Fruit fly (Drosophila melanogaster) whole organism, wandering third instar larva: ENCODE measurements around the gene CG3348.
A peak's percentile ranks its signal among the peaks of the same experiment; 100 is the strongest.

Experiments used
- Abd-B ChIP-seq: fragments of >200 bp; optimal IDR thresholded peaks from 2 replicates; lab custom pipeline; 2017; ENCODE audit warnings: missing biosample characterization, missing genetic modification characterization
- CG32264 ChIP-seq: fragments of 200-800 bp; sonication (Bioruptor generic); optimal IDR thresholded peaks from 2 replicates; lab custom pipeline; 2016; ENCODE audit warnings: missing biosample characterization, missing genetic modification characterization
- CG9705 ChIP-seq: fragments of 200-800 bp; sonication (Bioruptor generic); optimal IDR thresholded peaks from 2 replicates; lab custom pipeline; 2018; ENCODE audit warnings: missing biosample characterization, mild to moderate bottlenecking, missing genetic modification characterization
- CrebA ChIP-seq: fragments of 200-800 bp; sonication (Bioruptor generic); optimal IDR thresholded peaks from 2 replicates; lab custom pipeline; 2016; ENCODE audit warnings: missing biosample characterization, mild to moderate bottlenecking, missing genetic modification characterization, borderline replicate concordance
- Dfd ChIP-seq: fragments of >200 bp; optimal IDR thresholded peaks from 2 replicates; lab custom pipeline; 2017; ENCODE audit warnings: missing biosample characterization, missing genetic modification characterization
- Dif ChIP-seq: fragments of 200-275, 200-300 bp; sonication (Bioruptor generic); optimal IDR thresholded peaks from 2 replicates; lab custom pipeline; 2018; ENCODE audit warnings: missing biosample characterization, missing genetic modification characterization; ENCODE audit not compliant: partially characterized antibody
- GATAd ChIP-seq: sonication (Bioruptor generic); optimal IDR thresholded peaks from 2 replicates; lab custom pipeline; 2016; ENCODE audit warnings: missing biosample characterization, missing genetic modification characterization
- HLH106 ChIP-seq: fragments of 200-800 bp; optimal IDR thresholded peaks from 3 replicates; lab custom pipeline; 2019; ENCODE audit warnings: missing biosample characterization, mild to moderate bottlenecking, missing genetic modification characterization, moderate library complexity
- Hnf4 ChIP-seq: fragments of 200-800 bp; sonication (Bioruptor generic); optimal IDR thresholded peaks from 2 replicates; lab custom pipeline; 2016; ENCODE audit warnings: missing biosample characterization, mild to moderate bottlenecking, missing genetic modification characterization
- Hr78 ChIP-seq: fragments of >200 bp; optimal IDR thresholded peaks from 2 replicates; lab custom pipeline; 2017; ENCODE audit warnings: missing biosample characterization, missing genetic modification characterization
- Hr83 ChIP-seq: fragments of 200-300 bp; sonication (Bioruptor generic); optimal IDR thresholded peaks from 2 replicates; lab custom pipeline; 2016; ENCODE audit warnings: missing biosample characterization, mild to moderate bottlenecking, missing genetic modification characterization, moderate library complexity; ENCODE audit not compliant: poor library complexity, severe bottlenecking
- Jra ChIP-seq: sonication (Bioruptor generic); optimal IDR thresholded peaks from 2 replicates; lab custom pipeline; 2016; ENCODE audit warnings: missing biosample characterization, missing genetic modification characterization
- Mio ChIP-seq: sonication (Bioruptor generic); optimal IDR thresholded peaks from 2 replicates; lab custom pipeline; 2016; ENCODE audit warnings: missing biosample characterization, missing genetic modification characterization
- Myc ChIP-seq: fragments of >200 bp; optimal IDR thresholded peaks from 2 replicates; lab custom pipeline; 2017
- N ChIP-seq: fragments of >200 bp; optimal IDR thresholded peaks from 2 replicates; lab custom pipeline; 2018; ENCODE audit warnings: missing biosample characterization, missing external identifiers, missing genetic modification characterization
- OdsH ChIP-seq: fragments of 200-800 bp; sonication (Bioruptor generic); optimal IDR thresholded peaks from 2 replicates; lab custom pipeline; 2016; ENCODE audit warnings: missing biosample characterization, mild to moderate bottlenecking, missing genetic modification characterization
- Rel ChIP-seq, 2 experiments: fragments of 200-800 bp; sonication (Bioruptor generic) in 1 of 2; optimal IDR thresholded peaks; 2 replicates in 1 of 2; 3 replicates in 1 of 2; lab custom pipeline; 2016 to 2019; ENCODE audit warnings: mild to moderate bottlenecking in 2 of 2, missing biosample characterization in 2 of 2, missing genetic modification characterization in 2 of 2, moderate library complexity in 1 of 2
- Sp1 ChIP-seq: fragments of 200-800 bp; sonication (Bioruptor generic); optimal IDR thresholded peaks from 3 replicates; lab custom pipeline; 2019; ENCODE audit warnings: missing biosample characterization, mild to moderate bottlenecking, missing genetic modification characterization, moderate library complexity
- Vsx2 ChIP-seq: fragments of 200-300, 225-300 bp; sonication (Bioruptor generic); optimal IDR thresholded peaks from 2 replicates; lab custom pipeline; 2018; ENCODE audit warnings: missing biosample characterization, missing genetic modification characterization; ENCODE audit not compliant: partially characterized antibody
- br ChIP-seq: fragments of 200-800 bp; sonication (Bioruptor generic); optimal IDR thresholded peaks from 2 replicates; lab custom pipeline; 2016; ENCODE audit warnings: missing biosample characterization, missing genetic modification characterization
- brk ChIP-seq: fragments of 200-800 bp; sonication (Bioruptor generic); optimal IDR thresholded peaks from 2 replicates; lab custom pipeline; 2016; ENCODE audit warnings: missing biosample characterization, mild to moderate bottlenecking, missing genetic modification characterization
- dl ChIP-seq, 2 experiments: fragments of 175-275, 200-275 bp in 1 of 2; fragments of 200-275 bp in 1 of 2; sonication (Bioruptor generic); optimal IDR thresholded peaks; lab custom pipeline; 2018; ENCODE audit warnings: mild to moderate bottlenecking in 2 of 2, missing biosample characterization in 2 of 2, missing genetic modification characterization in 2 of 2, moderate library complexity in 2 of 2; ENCODE audit not compliant: partially characterized antibody in 2 of 2, insufficient read depth in 1 of 2
- dmrt93B ChIP-seq: fragments of 200-800 bp; sonication (Bioruptor generic); optimal IDR thresholded peaks from 2 replicates; lab custom pipeline; 2018; ENCODE audit warnings: missing biosample characterization, mild to moderate bottlenecking, missing genetic modification characterization
- dsf ChIP-seq: sonication (Bioruptor generic); optimal IDR thresholded peaks from 2 replicates; lab custom pipeline; 2016; ENCODE audit warnings: missing biosample characterization, missing genetic modification characterization, borderline replicate concordance
- ey ChIP-seq: fragments of 200-800 bp; sonication (Bioruptor generic); optimal IDR thresholded peaks from 2 replicates; lab custom pipeline; 2016; ENCODE audit warnings: missing biosample characterization, missing genetic modification characterization
- foxo ChIP-seq, 2 experiments: fragments of 200-800 bp; sonication (Bioruptor generic); optimal IDR thresholded peaks; 2 replicates in 1 of 2; 3 replicates in 1 of 2; lab custom pipeline; 2016 to 2017; ENCODE audit warnings: missing biosample characterization in 2 of 2, missing genetic modification characterization in 2 of 2
- fru ChIP-seq: fragments of 200-800 bp; sonication (Bioruptor generic); optimal IDR thresholded peaks from 3 replicates; lab custom pipeline; 2016; ENCODE audit warnings: missing biosample characterization, mild to moderate bottlenecking, missing genetic modification characterization
- h ChIP-seq: fragments of 200-800 bp; sonication (Bioruptor generic); optimal IDR thresholded peaks from 3 replicates; lab custom pipeline; 2016; ENCODE audit warnings: missing biosample characterization, mild to moderate bottlenecking, missing genetic modification characterization
- jim ChIP-seq: fragments of 175-275, 200-325 bp; sonication (Bioruptor generic); optimal IDR thresholded peaks from 2 replicates; lab custom pipeline; 2016; ENCODE audit warnings: missing biosample characterization, mild to moderate bottlenecking, missing genetic modification characterization
- lola ChIP-seq: fragments of >200 bp; optimal IDR thresholded peaks from 2 replicates; lab custom pipeline; 2017; ENCODE audit warnings: missing biosample characterization, missing genetic modification characterization
- pan ChIP-seq: fragments of >200 bp; optimal IDR thresholded peaks from 2 replicates; lab custom pipeline; 2017
- psq ChIP-seq: fragments of 200-800 bp; sonication (Bioruptor generic); optimal IDR thresholded peaks from 3 replicates; lab custom pipeline; 2017; ENCODE audit warnings: missing biosample characterization, mild to moderate bottlenecking, missing genetic modification characterization, moderate library complexity
- rgr ChIP-seq: fragments of 200-800 bp; sonication (Bioruptor generic); optimal IDR thresholded peaks from 3 replicates; lab custom pipeline; 2016; ENCODE audit warnings: missing biosample characterization, mild to moderate bottlenecking, missing genetic modification characterization
- sage ChIP-seq: fragments of 200-800 bp; sonication (Bioruptor generic); optimal IDR thresholded peaks from 2 replicates; lab custom pipeline; 2016; ENCODE audit warnings: missing biosample characterization, mild to moderate bottlenecking, missing genetic modification characterization
- sv ChIP-seq: fragments of 200-800 bp; sonication (Bioruptor generic); optimal IDR thresholded peaks from 3 replicates; lab custom pipeline; 2016; ENCODE audit warnings: missing biosample characterization, missing genetic modification characterization
- tai ChIP-seq: sonication (Bioruptor generic); optimal IDR thresholded peaks from 2 replicates; lab custom pipeline; 2016; ENCODE audit warnings: missing biosample characterization, missing genetic modification characterization
- usp ChIP-seq: fragments of >200 bp; optimal IDR thresholded peaks from 2 replicates; lab custom pipeline; 2017; ENCODE audit warnings: missing biosample characterization, missing genetic modification characterization
- woc ChIP-seq: sonication (Bioruptor generic); optimal IDR thresholded peaks from 2 replicates; lab custom pipeline; 2016; ENCODE audit warnings: missing biosample characterization, mild to moderate bottlenecking, missing genetic modification characterization

The CG3348 gene

dm6 chr3R:27281022-27281810, 10.8 kb downstream of the CG3348 start:
- TF ChIP-seq Sp1 (GFP tag; lab: Kevin White, UChicago): peak; percentile 92
- peak; percentile 88 for TF ChIP-seq HLH106 (tag; lab: Kevin White, UChicago)
- TF ChIP-seq sv (GFP tag; lab: Kevin White, UChicago): peak; percentile 73
- peak; percentile 93 for TF ChIP-seq Hnf4 (GFP tag; lab: Kevin White, UChicago)
- peak; percentile 18 for TF ChIP-seq jim (GFP tag; lab: Kevin White, UChicago)
- TF ChIP-seq sage: peak; percentile 88
- TF ChIP-seq Jra (GFP tag; lab: Kevin White, UChicago): peak; percentile 80
- peak; percentile 83 to 98 for TF ChIP-seq foxo (GFP tag; optimal IDR thresholded peaks at IDR 0.05; lab: Kevin White, UChicago)
- peak; percentile 97 for TF ChIP-seq br (GFP tag; lab: Kevin White, UChicago)
- peak; percentile 98 for TF ChIP-seq rgr (GFP tag; lab: Kevin White, UChicago)
- TF ChIP-seq GATAd (GFP tag; lab: Kevin White, UChicago): no peak
- peak; percentile 14 for TF ChIP-seq Abd-B
- peak; percentile 97 for TF ChIP-seq fru (GFP tag; lab: Kevin White, UChicago)
- TF ChIP-seq CG9705 (GFP tag; lab: Kevin White, UChicago): peak; percentile 35
- TF ChIP-seq pan: no peak
- peak; percentile 97 for TF ChIP-seq ey (GFP tag; lab: Kevin White, UChicago)
- TF ChIP-seq Rel (GFP tag; optimal IDR thresholded peaks at IDR 0.05; lab: Kevin White, UChicago): peak; percentile 66
- TF ChIP-seq Rel (tag; optimal IDR thresholded peaks at IDR 0.05; lab: Kevin White, UChicago): peak; percentile 54
- peak; percentile 99 for TF ChIP-seq woc
- TF ChIP-seq Hr78: no peak
- TF ChIP-seq usp: no peak
- TF ChIP-seq dsf (GFP tag; lab: Kevin White, UChicago): peak; percentile 36
- peak; percentile 91 for TF ChIP-seq Mio (GFP tag; lab: Kevin White, UChicago)
- TF ChIP-seq Vsx2 (GFP tag; lab: Kevin White, UChicago): no peak
- TF ChIP-seq Dif (GFP tag; lab: Kevin White, UChicago): peak; percentile 40
- no peak for TF ChIP-seq CrebA (GFP tag; lab: Kevin White, UChicago)
- TF ChIP-seq brk (GFP tag; lab: Kevin White, UChicago): no peak
- peak; percentile 87 for TF ChIP-seq dmrt93B
- TF ChIP-seq Dfd (GFP tag; lab: Kevin White, UChicago): no peak
- peak; percentile 36 for TF ChIP-seq Hr83
- TF ChIP-seq psq: peak; percentile 92
- TF ChIP-seq OdsH (GFP tag; lab: Kevin White, UChicago): peak; percentile 97
- TF ChIP-seq h (GFP tag; lab: Kevin White, UChicago): peak; percentile 97
- no peak for TF ChIP-seq Myc (lab: Kevin White, UChicago)
- no peak for TF ChIP-seq tai (GFP tag; lab: Kevin White, UChicago)
- TF ChIP-seq CG32264 (GFP tag; lab: Kevin White, UChicago): peak; percentile 92
- TF ChIP-seq dl (GFP tag; optimal IDR thresholded peaks at IDR 0.05; lab: Kevin White, UChicago; ENCODE audit: insufficient read depth in 1 of 2, partially characterized antibody in 2 of 2): no peak
- TF ChIP-seq N (GFP tag; lab: Kevin White, UChicago): peak; percentile 47
- no peak for TF ChIP-seq lola (GFP tag; lab: Kevin White, UChicago)

dm6 chr3R:27279478-27279877, 12.5 kb downstream of the CG3348 start:
- TF ChIP-seq OdsH (GFP tag; lab: Kevin White, UChicago): no peak
- no peak for TF ChIP-seq CG9705 (GFP tag; lab: Kevin White, UChicago)
- TF ChIP-seq CG32264 (GFP tag; lab: Kevin White, UChicago): no peak
- no peak for TF ChIP-seq HLH106 (tag; lab: Kevin White, UChicago)
